Fruit fly (Drosophila melanogaster): ENCODE data around the gene Apc.

The Apc gene

DNA sequence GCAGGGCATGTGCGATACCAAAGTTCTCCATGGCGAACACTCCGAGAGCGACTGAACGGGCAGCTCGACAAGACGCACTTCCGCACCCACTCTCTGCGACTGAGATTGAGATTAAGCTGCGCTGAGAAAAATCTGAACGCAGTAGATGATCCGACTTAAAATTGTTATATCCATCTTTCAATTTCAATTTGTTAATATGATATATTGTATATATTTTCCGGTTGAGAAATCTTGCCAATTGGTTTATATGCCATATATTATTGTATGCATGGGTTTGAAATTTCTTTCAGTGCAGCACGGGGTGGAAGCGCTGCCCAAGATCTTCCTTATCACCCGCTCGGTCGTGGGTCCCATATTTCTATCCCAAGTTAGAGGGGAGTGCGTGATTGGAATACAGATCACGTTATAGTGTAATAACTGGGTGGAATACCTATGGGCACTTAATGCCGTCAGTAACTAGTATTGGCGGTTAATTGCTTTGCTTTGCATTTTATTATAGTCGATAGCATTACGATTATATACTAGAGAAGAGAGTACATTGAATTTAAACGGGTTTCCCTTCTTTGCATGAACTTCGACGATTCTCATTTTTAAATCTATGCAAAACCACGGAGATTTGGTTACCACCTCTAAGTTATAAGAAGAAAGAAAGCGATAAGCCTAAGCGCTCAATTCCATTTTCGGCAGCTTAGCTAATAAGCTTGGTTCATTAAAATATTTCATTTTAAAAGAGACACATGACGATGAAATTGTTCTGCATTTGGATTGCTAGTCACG is 35.7 kb upstream of the Apc start, which contains the start of the genes Nepl19 and Nepl20 (continued):
- peak; percentile 63 for TF ChIP-seq Asciz (GFP tag; optimal IDR thresholded peaks at IDR 0.05)
- TF ChIP-seq Dbx (GFP tag; IDR thresholded peaks at IDR 0.05) = peak; percentile 79
- TF ChIP-seq ci (GFP tag; IDR thresholded peaks at IDR 0.05) = peak; percentile 88
- peak; percentile 31 for TF ChIP-seq CG15073 (GFP tag; optimal IDR thresholded peaks at IDR 0.05)
- peak; percentile 24 for TF ChIP-seq CG4707 (GFP tag; optimal IDR thresholded peaks at IDR 0.05)
- no peak for TF ChIP-seq CG8290 (GFP tag; optimal IDR thresholded peaks at IDR 0.05)
- peak in 1 of 2 experiments; percentile 92 for TF ChIP-seq CG8290 (tag; optimal IDR thresholded peaks at IDR 0.05)
- peak; percentile 86 for TF ChIP-seq Meics (GFP tag; optimal IDR thresholded peaks at IDR 0.05)
- TF ChIP-seq chn (GFP tag; optimal IDR thresholded peaks at IDR 0.05) = peak; percentile 44
- TF ChIP-seq slbo (GFP tag; IDR thresholded peaks at IDR 0.05) = peak; percentile 84
- peak; percentile 27 for TF ChIP-seq ERR (GFP tag; optimal IDR thresholded peaks at IDR 0.05)
- TF ChIP-seq CG10565 (GFP tag; optimal IDR thresholded peaks at IDR 0.05) = no peak
- no peak for TF ChIP-seq h (optimal IDR thresholded peaks at IDR 0.05)
- peak in 1 of 2 experiments; percentile 36 for TF ChIP-seq Hr78 (GFP tag; optimal IDR thresholded peaks at IDR 0.05)
- peak; percentile 93 for TF ChIP-seq lab (GFP tag; optimal IDR thresholded peaks at IDR 0.05)
- peak; percentile 78 for TF ChIP-seq CG17328 (GFP tag; IDR thresholded peaks at IDR 0.05)
- TF ChIP-seq CG4730 (GFP tag; IDR thresholded peaks at IDR 0.05) = peak; percentile 79
- TF ChIP-seq CG8089 (GFP tag; optimal IDR thresholded peaks at IDR 0.05) = no peak
- no peak for TF ChIP-seq CG11398 (GFP tag; optimal IDR thresholded peaks at IDR 0.05)
- no peak for TF ChIP-seq CG16813 (GFP tag; IDR thresholded peaks at IDR 0.05; ENCODE audit: partially characterized antibody)
- peak; percentile 66 for TF ChIP-seq gsb-n (tag; optimal IDR thresholded peaks at IDR 0.05)
- peak; percentile 73 for TF ChIP-seq CG10209 (GFP tag; optimal IDR thresholded peaks at IDR 0.05)
- no peak for TF ChIP-seq btn (GFP tag; optimal IDR thresholded peaks at IDR 0.05)
- TF ChIP-seq ac (GFP tag; optimal IDR thresholded peaks at IDR 0.05) = peak; percentile 2
- peak; percentile 58; the same call in 3 of the 4 replicates for TF ChIP-seq Gug (GFP tag; IDR thresholded peaks at IDR 0.05)
- TF ChIP-seq her (GFP tag; optimal IDR thresholded peaks at IDR 0.05) = no peak
- TF ChIP-seq H2.0 (GFP tag; IDR thresholded peaks at IDR 0.05) = peak; percentile 69
- TF ChIP-seq D19B (GFP tag; optimal IDR thresholded peaks at IDR 0.05) = peak; percentile 33
- peak; percentile 38 for TF ChIP-seq gcm2 (GFP tag; optimal IDR thresholded peaks at IDR 0.05)
- peak; percentile 40 for TF ChIP-seq tio (GFP tag; optimal IDR thresholded peaks at IDR 0.05)
- peak; percentile 85 for TF ChIP-seq nmo (GFP tag; optimal IDR thresholded peaks at IDR 0.05)
- peak; percentile 83 for TF ChIP-seq unpg (GFP tag; optimal IDR thresholded peaks at IDR 0.05)
- peak; percentile 79 for TF ChIP-seq CG4820 (GFP tag; optimal IDR thresholded peaks at IDR 0.05)
- TF ChIP-seq CG10267 (tag; optimal IDR thresholded peaks at IDR 0.05) = peak; percentile 71
- TF ChIP-seq CG6254 (GFP tag; optimal IDR thresholded peaks at IDR 0.05) = peak; percentile 59
- peak; percentile 43 for TF ChIP-seq CG7786 (GFP tag; optimal IDR thresholded peaks at IDR 0.05)
- peak; percentile 55 for TF ChIP-seq Hr3 (GFP tag; optimal IDR thresholded peaks at IDR 0.05)
- TF ChIP-seq tap (tag; optimal IDR thresholded peaks at IDR 0.05) = peak; percentile 67
- peak; percentile 87 for TF ChIP-seq CG11456 (GFP tag; IDR thresholded peaks at IDR 0.05)
- TF ChIP-seq fd64A (GFP tag; optimal IDR thresholded peaks at IDR 0.05) = peak; percentile 50
- no peak for TF ChIP-seq HLH4C (GFP tag; IDR thresholded peaks at IDR 0.05; ENCODE audit: partially characterized antibody)
- peak; percentile 64 for TF ChIP-seq CG18619 (GFP tag; optimal IDR thresholded peaks at IDR 0.05)
- peak; percentile 84 for TF ChIP-seq CG6689 (GFP tag; IDR thresholded peaks at IDR 0.05)
- no peak for TF ChIP-seq lov (optimal IDR thresholded peaks at IDR 0.05)
- peak; percentile 72; the same call in 1 of the 3 replicates for TF ChIP-seq lov (GFP tag; IDR thresholded peaks at IDR 0.05)
- TF ChIP-seq CG17385 (GFP tag; optimal IDR thresholded peaks at IDR 0.05) = peak; percentile 73
- peak; percentile 67 for TF ChIP-seq CG6683 (GFP tag; optimal IDR thresholded peaks at IDR 0.05)
- TF ChIP-seq CG16863 (GFP tag; optimal IDR thresholded peaks at IDR 0.05) = peak; percentile 36
- TF ChIP-seq odd (GFP tag; optimal IDR thresholded peaks at IDR 0.05) = peak; percentile 41
- peak; percentile 60 for TF ChIP-seq CG31224 (GFP tag; IDR thresholded peaks at IDR 0.05)
